Worm (Caenorhabditis elegans): ENCODE results near the gene K10H10.13.

K10H10.13 gene

ce11 chrII:14523070-14523572 lies 12.0 kb upstream of the K10H10.13 start, which contains the start of gene btb-20:
Gene btb-20, minus strand, starts transcription at chrII:14523522.
- TF ChIP-seq nhr-23 (tag; optimal IDR thresholded peaks at IDR 0.05) (no peak), egl-27 (tag; optimal IDR thresholded peaks at IDR 0.05) (no peak)

- TF ChIP-seq nhr-237 (tag; optimal IDR thresholded peaks at IDR 0.05) (no peak), ztf-11 (tag; optimal IDR thresholded peaks at IDR 0.05) (no peak), unc-55 (GFP tag; optimal IDR thresholded peaks at IDR 0.05) (no peak), gmeb-1 (tag; optimal IDR thresholded peaks at IDR 0.05) (no peak), nhr-77 (tag; optimal IDR thresholded peaks at IDR 0.05) (no peak), skn-1 (tag; optimal IDR thresholded peaks at IDR 0.05) (no peak), dmd-4 (tag; optimal IDR thresholded peaks at IDR 0.05) (no peak), unc-39 (tag; optimal IDR thresholded peaks at IDR 0.05) (no peak), sem-4 (tag; optimal IDR thresholded peaks at IDR 0.05) (no peak), ztf-1 (GFP tag; conservative IDR thresholded peaks at IDR 0.05) (no peak), C34F6.9 (tag; optimal IDR thresholded peaks at IDR 0.05) (no peak), mbf-1 (tag; optimal IDR thresholded peaks at IDR 0.05) (no peak), elt-3 (tag; optimal IDR thresholded peaks at IDR 0.05) (no peak), peb-1 (tag; optimal IDR thresholded peaks at IDR 0.05) (no peak), mdl-1 (tag; optimal IDR thresholded peaks at IDR 0.05) (no peak), nhr-25 (tag; optimal IDR thresholded peaks at IDR 0.05) (no peak), ama-1 (optimal IDR thresholded peaks at IDR 0.05) (no peak), nhr-11 (tag; optimal IDR thresholded peaks at IDR 0.05) (no peak), F13H6.1 (tag; optimal IDR thresholded peaks at IDR 0.05) (no peak), lin-11 (tag; optimal IDR thresholded peaks at IDR 0.05) (no peak)
These were observed 10.9 kb upstream of the K10H10.13 start, which contains the start of gene btb-19 for ce11 chrII:14522037-14522436. Gene btb-19, minus strand, starts transcription at chrII:14522137.

- TF ChIP-seq crh-2 (tag; optimal IDR thresholded peaks at IDR 0.05) (no peak), Y55F3AM.14 (GFP tag; optimal IDR thresholded peaks at IDR 0.05) (no peak), elt-3 (tag; optimal IDR thresholded peaks at IDR 0.05) (no peak), nhr-129 (tag; optimal IDR thresholded peaks at IDR 0.05) (no peak), nhr-11 (tag; optimal IDR thresholded peaks at IDR 0.05) (no peak), peb-1 (tag; optimal IDR thresholded peaks at IDR 0.05) (no peak), ztf-11 (tag; optimal IDR thresholded peaks at IDR 0.05) (no peak), lsy-2 (tag; optimal IDR thresholded peaks at IDR 0.05) (no peak), mbf-1 (tag; optimal IDR thresholded peaks at IDR 0.05) (no peak), dmd-4 (tag; optimal IDR thresholded peaks at IDR 0.05) (no peak), ztf-1 (GFP tag; conservative IDR thresholded peaks at IDR 0.05) (no peak), sem-4 (tag; optimal IDR thresholded peaks at IDR 0.05) (no peak), aly-2 (tag; optimal IDR thresholded peaks at IDR 0.05) (no peak), C34F6.9 (tag; optimal IDR thresholded peaks at IDR 0.05) (no peak), ceh-82 (tag; optimal IDR thresholded peaks at IDR 0.05) (no peak), nhr-23 (tag; optimal IDR thresholded peaks at IDR 0.05) (no peak), ZK546.5 (tag; optimal IDR thresholded peaks at IDR 0.05) (no peak)
These were observed 3.9 kb upstream of the K10H10.13 start, which contains the start of gene K10H10.9 for ce11 chrII:14515017-14515416. Gene K10H10.9, minus strand, starts transcription at chrII:14515117.

- TF ChIP-seq nhr-129 (tag; optimal IDR thresholded peaks at IDR 0.05) (no peak), fos-1 (tag; optimal IDR thresholded peaks at IDR 0.05) (peak; percentile 69)
These were observed 927 bp downstream of the K10H10.13 start for ce11 chrII:14510162-14510561.

ce11 chrII:14507563-14507962 lies 3.5 kb downstream of the K10H10.13 start, which contains the start of the genes K10H10.7 and K10H10.10:
Gene K10H10.7, minus strand, starts transcription at chrII:14507663.
Gene K10H10.10, plus strand, starts transcription at chrII:14507766.
- TF ChIP-seq F13H6.1 (tag; optimal IDR thresholded peaks at IDR 0.05) (no peak), peb-1 (tag; optimal IDR thresholded peaks at IDR 0.05) (no peak), skn-1 (tag; optimal IDR thresholded peaks at IDR 0.05) (no peak), blmp-1 (tag; optimal IDR thresholded peaks at IDR 0.05; ENCODE audit: insufficient read depth) (no peak), ztf-1 (GFP tag; conservative IDR thresholded peaks at IDR 0.05) (no peak), nhr-21 (tag; optimal IDR thresholded peaks at IDR 0.05) (no peak), alr-1 (tag; optimal IDR thresholded peaks at IDR 0.05) (no peak), nhr-11 (tag; optimal IDR thresholded peaks at IDR 0.05) (no peak), ama-1 (optimal IDR thresholded peaks at IDR 0.05) (no peak), elt-1 (tag; optimal IDR thresholded peaks at IDR 0.05) (no peak), Y55F3AM.14 (GFP tag; optimal IDR thresholded peaks at IDR 0.05) (no peak), unc-39 (tag; optimal IDR thresholded peaks at IDR 0.05) (no peak), nhr-12 (tag; optimal IDR thresholded peaks at IDR 0.05) (no peak)

Measured in whole organism, L2 larva.